Fruit fly (Drosophila melanogaster) whole organism, embryonic: Measurements from ENCODE around the gene Ufd4.

ENCODE experiments used
- B-H2 ChIP-seq: fragments of 200-800 bp; sonication (Bioruptor generic); optimal IDR thresholded peaks from 2 replicates; lab custom pipeline; 2018; ENCODE audit warnings: missing biosample characterization, mild to moderate bottlenecking, missing genetic modification characterization
- BEAF-32 ChIP-seq: fragments of 200-800 bp; sonication (Bioruptor generic); optimal IDR thresholded peaks from 3 replicates; lab custom pipeline; 2017; ENCODE audit warnings: missing biosample characterization, missing genetic modification characterization, mild to moderate bottlenecking, moderate library complexity, missing genetic modification reagents
- CG12299 ChIP-seq: fragments of 200-800 bp; sonication (Bioruptor generic); optimal IDR thresholded peaks from 2 replicates; lab custom pipeline; 2018; ENCODE audit warnings: missing biosample characterization, mild to moderate bottlenecking, missing genetic modification characterization
- CG12659 ChIP-seq: fragments of 200-800 bp; sonication (Bioruptor generic); optimal IDR thresholded peaks from 3 replicates; lab custom pipeline; 2017; ENCODE audit warnings: mild to moderate bottlenecking, missing biosample characterization, missing genetic modification reagents, missing genetic modification characterization
- CG13424 ChIP-seq: fragments of 200-800 bp; sonication (Bioruptor generic); optimal IDR thresholded peaks from 2 replicates; lab custom pipeline; 2019; ENCODE audit warnings: missing biosample characterization, mild to moderate bottlenecking, missing genetic modification characterization, moderate library complexity
- CG14710 ChIP-seq: fragments of 200-800 bp; sonication (Bioruptor generic); optimal IDR thresholded peaks from 3 replicates; lab custom pipeline; 2019; ENCODE audit warnings: missing biosample characterization, mild to moderate bottlenecking, missing genetic modification characterization, moderate library complexity
- CG15479 ChIP-seq: fragments of 200-800 bp; sonication (Bioruptor generic); optimal IDR thresholded peaks from 3 replicates; lab custom pipeline; 2019; ENCODE audit warnings: missing biosample characterization, mild to moderate bottlenecking, missing genetic modification characterization, moderate library complexity
- CG1603 ChIP-seq: fragments of 200-800 bp; sonication (Bioruptor generic); optimal IDR thresholded peaks from 2 replicates; lab custom pipeline; 2019; ENCODE audit warnings: missing biosample characterization, mild to moderate bottlenecking, missing genetic modification characterization, moderate library complexity
- CG17829 ChIP-seq: fragments of 200-800 bp; optimal IDR thresholded peaks from 2 replicates; lab custom pipeline; 2019; ENCODE audit warnings: missing biosample characterization, mild to moderate bottlenecking, missing genetic modification characterization, moderate library complexity
- CG2712 ChIP-seq: fragments of 200-800 bp; optimal IDR thresholded peaks from 3 replicates; lab custom pipeline; 2019; ENCODE audit warnings: missing biosample characterization, mild to moderate bottlenecking, missing genetic modification characterization, moderate library complexity
- CG34224 ChIP-seq: fragments of 200-800 bp; sonication (Bioruptor generic); IDR thresholded peaks from 3 replicates; pipeline ENCODE4 v1.3.6; 2022; ENCODE audit warnings: missing biosample characterization, missing genetic modification characterization; ENCODE audit not compliant: partially characterized antibody
- CG7745 ChIP-seq: fragments of 200-800 bp; sonication (Bioruptor generic); optimal IDR thresholded peaks from 2 replicates; lab custom pipeline; 2018; ENCODE audit warnings: missing biosample characterization, mild to moderate bottlenecking, missing genetic modification characterization, moderate library complexity
- CG8089 ChIP-seq: fragments of 200-800 bp; sonication (Bioruptor generic); optimal IDR thresholded peaks from 3 replicates; lab custom pipeline; 2016; ENCODE audit warnings: missing biosample characterization, missing genetic modification characterization
- CG8290 ChIP-seq, 3 experiments: fragments of 200-800 bp; sonication (Bioruptor generic); optimal IDR thresholded peaks; 2 replicates each; lab custom pipeline; 2016 to 2019; ENCODE audit warnings: missing biosample characterization in 3 of 3, missing genetic modification characterization in 3 of 3, mild to moderate bottlenecking in 2 of 3, moderate library complexity in 1 of 3
- CG8924 ChIP-seq: fragments of 200-800 bp; optimal IDR thresholded peaks from 3 replicates; lab custom pipeline; 2019; ENCODE audit warnings: missing biosample characterization, mild to moderate bottlenecking, missing genetic modification characterization, moderate library complexity
- Dbx ChIP-seq: fragments of 200-800 bp; sonication (Bioruptor generic); IDR thresholded peaks from 3 replicates; pipeline ENCODE4 v1.3.6; 2022; ENCODE audit warnings: missing biosample characterization, missing genetic modification characterization
- Dek ChIP-seq: fragments of 200-800 bp; sonication (Bioruptor generic); optimal IDR thresholded peaks from 3 replicates; lab custom pipeline; 2019; ENCODE audit warnings: missing biosample characterization, mild to moderate bottlenecking, missing genetic modification characterization, moderate library complexity
- Doc3 ChIP-seq: fragments of 200-800 bp; sonication (Bioruptor generic); IDR thresholded peaks from 3 replicates; pipeline ENCODE4 v1.3.6; 2022; ENCODE audit warnings: missing biosample characterization, missing genetic modification characterization; ENCODE audit not compliant: partially characterized antibody
- Dp ChIP-seq: fragments of 200-800 bp; sonication (Bioruptor generic); optimal IDR thresholded peaks from 2 replicates; lab custom pipeline; 2018; ENCODE audit warnings: missing biosample characterization, mild to moderate bottlenecking, missing genetic modification characterization, moderate library complexity
- Dref ChIP-seq: fragments of 200-800 bp; sonication (Bioruptor generic); IDR thresholded peaks from 2 replicates; pipeline ENCODE4 v1.3.6; 2022; ENCODE audit warnings: missing biosample characterization, missing genetic modification characterization
- HmgZ ChIP-seq: fragments of 200-800 bp; sonication (Bioruptor generic); optimal IDR thresholded peaks from 2 replicates; lab custom pipeline; 2018; ENCODE audit warnings: missing biosample characterization, mild to moderate bottlenecking, missing genetic modification characterization
- Hr3 ChIP-seq: fragments of 200-800 bp; sonication (Bioruptor generic); optimal IDR thresholded peaks from 3 replicates; lab custom pipeline; 2016; ENCODE audit warnings: missing biosample characterization, missing genetic modification characterization
- Hr39 ChIP-seq: fragments of >200 bp; optimal IDR thresholded peaks from 2 replicates; lab custom pipeline; 2017
- Hr51 ChIP-seq, 2 experiments: fragments of 200-800 bp; sonication (Bioruptor generic); optimal IDR thresholded peaks; 2 replicates in 1 of 2; 3 replicates in 1 of 2; lab custom pipeline; 2016 to 2018; ENCODE audit warnings: missing biosample characterization in 2 of 2, missing genetic modification characterization in 2 of 2, mild to moderate bottlenecking in 1 of 2, moderate library complexity in 1 of 2
- MBD-R2 ChIP-seq: fragments of 200-800 bp; sonication (Bioruptor generic); IDR thresholded peaks from 2 replicates; pipeline ENCODE4 v1.3.6; 2022; ENCODE audit warnings: missing biosample characterization, missing genetic modification characterization
- Nf-YC ChIP-seq: fragments of 200-800 bp; optimal IDR thresholded peaks from 3 replicates; lab custom pipeline; 2019; ENCODE audit warnings: missing biosample characterization, mild to moderate bottlenecking, missing genetic modification characterization, moderate library complexity
- PHDP ChIP-seq: fragments of 200-800 bp; sonication (Bioruptor generic); optimal IDR thresholded peaks from 3 replicates; lab custom pipeline; 2018; ENCODE audit warnings: missing biosample characterization, mild to moderate bottlenecking, missing genetic modification characterization, moderate library complexity
- Sox100B ChIP-seq: fragments of 200-800 bp; sonication (Bioruptor generic); optimal IDR thresholded peaks from 3 replicates; lab custom pipeline; 2018; ENCODE audit warnings: missing biosample characterization, mild to moderate bottlenecking, missing genetic modification characterization
- Xrp1 ChIP-seq: fragments of 200-800 bp; sonication (Bioruptor generic); IDR thresholded peaks from 2 replicates; pipeline ENCODE4 v1.3.6; 2022; ENCODE audit warnings: missing biosample characterization, missing genetic modification characterization
- YL-1 ChIP-seq: fragments of 200-800 bp; sonication (Bioruptor generic); optimal IDR thresholded peaks from 3 replicates; lab custom pipeline; 2017; ENCODE audit warnings: missing biosample characterization, mild to moderate bottlenecking, missing genetic modification characterization
- amos ChIP-seq: fragments of 200-800 bp; sonication (Bioruptor generic); IDR thresholded peaks from 2 replicates; pipeline ENCODE4 v1.3.6; 2022; ENCODE audit warnings: missing biosample characterization, missing genetic modification characterization; ENCODE audit not compliant: partially characterized antibody
- bsh ChIP-seq, 2 experiments: fragments of 200-800 bp; sonication (Bioruptor generic); optimal IDR thresholded peaks; 2 replicates each; lab custom pipeline; 2017 to 2018; ENCODE audit warnings: mild to moderate bottlenecking in 2 of 2, missing biosample characterization in 2 of 2, missing genetic modification characterization in 2 of 2, moderate library complexity in 1 of 2
- gem ChIP-seq: fragments of 200-800 bp; sonication (Bioruptor generic); optimal IDR thresholded peaks from 2 replicates; lab custom pipeline; 2019; ENCODE audit warnings: missing biosample characterization, mild to moderate bottlenecking, missing genetic modification characterization, moderate library complexity
- grau ChIP-seq: fragments of 200-800 bp; optimal IDR thresholded peaks from 3 replicates; lab custom pipeline; 2019; ENCODE audit warnings: missing biosample characterization, mild to moderate bottlenecking, missing genetic modification characterization, moderate library complexity
- her ChIP-seq: fragments of 200-800 bp; sonication (Bioruptor generic); optimal IDR thresholded peaks from 2 replicates; lab custom pipeline; 2016; ENCODE audit warnings: missing biosample characterization, missing genetic modification characterization
- inv ChIP-seq: fragments of 200-800 bp; sonication (Bioruptor generic); IDR thresholded peaks from 2 replicates; pipeline ENCODE4 v1.3.6; 2022; ENCODE audit warnings: missing biosample characterization, missing genetic modification characterization; ENCODE audit not compliant: partially characterized antibody
- kah ChIP-seq: fragments of 200-800 bp; sonication (Bioruptor generic); optimal IDR thresholded peaks from 2 replicates; lab custom pipeline; 2018; ENCODE audit warnings: missing biosample characterization, mild to moderate bottlenecking, missing genetic modification characterization
- knrl ChIP-seq: fragments of 200-800 bp; sonication (Bioruptor generic); IDR thresholded peaks from 3 replicates; pipeline ENCODE4 v1.3.6; 2022; ENCODE audit warnings: missing biosample characterization, missing genetic modification characterization; ENCODE audit not compliant: partially characterized antibody
- lilli ChIP-seq: fragments of 200-800 bp; sonication (Bioruptor generic); optimal IDR thresholded peaks from 3 replicates; lab custom pipeline; 2016; ENCODE audit warnings: missing biosample characterization, missing genetic modification characterization
- pan ChIP-seq, 4 experiments: fragments of >200 bp in 3 of 4; fragments of 200-800 bp in 1 of 4; sonication (Bioruptor generic) in 1 of 4; optimal IDR thresholded peaks in 3 of 4; IDR thresholded peaks in 1 of 4; 2 replicates each; pipeline versions ENCODE4 v1.3.6 to Lab custom; 2017 to 2022; ENCODE audit warnings: missing biosample characterization in 2 of 4, missing genetic modification characterization in 2 of 4, mixed read lengths in 1 of 4
- phol ChIP-seq: fragments of 200-800 bp; sonication (Bioruptor generic); optimal IDR thresholded peaks from 3 replicates; lab custom pipeline; 2018; ENCODE audit warnings: missing biosample characterization, mild to moderate bottlenecking, missing genetic modification characterization, moderate library complexity
- rib ChIP-seq: fragments of 200-800 bp; sonication (Bioruptor generic); IDR thresholded peaks from 2 replicates; pipeline ENCODE4 v1.3.6; 2022; ENCODE audit warnings: missing biosample characterization, missing genetic modification characterization
- sd ChIP-seq: fragments of 200-800 bp; sonication (Bioruptor generic); optimal IDR thresholded peaks from 3 replicates; lab custom pipeline; 2018; ENCODE audit warnings: missing biosample characterization, mild to moderate bottlenecking, missing genetic modification characterization, moderate library complexity
- shn ChIP-seq: fragments of 200-800 bp; sonication (Bioruptor generic); optimal IDR thresholded peaks from 3 replicates; lab custom pipeline; 2016; ENCODE audit warnings: missing biosample characterization, missing genetic modification characterization
- sug ChIP-seq: fragments of 200-800 bp; optimal IDR thresholded peaks from 2 replicates; lab custom pipeline; 2019; ENCODE audit warnings: missing biosample characterization, mild to moderate bottlenecking, missing genetic modification characterization, moderate library complexity
- trem ChIP-seq: fragments of 200-800 bp; optimal IDR thresholded peaks from 3 replicates; lab custom pipeline; 2019; ENCODE audit warnings: missing biosample characterization, mild to moderate bottlenecking, missing genetic modification characterization, moderate library complexity
- unc-4 ChIP-seq: fragments of 200-800 bp; sonication (Bioruptor generic); IDR thresholded peaks from 2 replicates; pipeline ENCODE4 v1.3.6; 2022; ENCODE audit warnings: missing biosample characterization, missing genetic modification characterization; ENCODE audit not compliant: partially characterized antibody

The Ufd4 gene

dm6 chr2L:10341405-10341804 lies 49.2 kb upstream of the Ufd4 start, which contains the start of gene CG31715 (continued):
- TF ChIP-seq shn (GFP tag; lab: Kevin White, UChicago), result no peak
- TF ChIP-seq Hr3 (GFP tag; lab: Kevin White, UChicago), result peak; percentile 37
- TF ChIP-seq Doc3 (GFP tag; lab: Robert Waterston, UW), result peak; percentile 38; the same call in 2 of the 3 replicates
- TF ChIP-seq CG34224 (GFP tag; lab: Robert Waterston, UW), result peak; percentile 72
- TF ChIP-seq knrl, result 0 out of 3 replicates have a peak, but pooled peaks have one; percentile 28
- peak; percentile 21 for TF ChIP-seq YL-1 (GFP tag; lab: Kevin White, UChicago)
- TF ChIP-seq B-H2 (GFP tag; lab: Kevin White, UChicago), result peak; percentile 19
- peak; percentile 23 for TF ChIP-seq CG14710 (tag; lab: Kevin White, UChicago)
- peak; percentile 13 for TF ChIP-seq phol (tag; lab: Kevin White, UChicago)
- TF ChIP-seq grau (tag; lab: Kevin White, UChicago), result peak; percentile 38
- peak; percentile 98 for TF ChIP-seq CG7745
- peak; percentile 15 for TF ChIP-seq sug (tag; lab: Kevin White, UChicago)
- peak; percentile 64 for TF ChIP-seq gem (tag; lab: Kevin White, UChicago)
- peak; percentile 16 for TF ChIP-seq CG17829 (tag; lab: Kevin White, UChicago)
- TF ChIP-seq kah (GFP tag; lab: Kevin White, UChicago), result peak; percentile 59
- TF ChIP-seq sd (tag; lab: Kevin White, UChicago), result peak; percentile 87
- peak; percentile 35 for TF ChIP-seq CG1603 (tag; lab: Kevin White, UChicago)
- peak; percentile 49; the same call in 1 of the 2 replicates for TF ChIP-seq rib (GFP tag; lab: Robert Waterston, UW)
- peak; percentile 60; the same call in 1 of the 2 replicates for TF ChIP-seq amos (GFP tag; lab: Robert Waterston, UW)
- TF ChIP-seq CG2712 (tag; lab: Kevin White, UChicago), result peak; percentile 25
- peak; percentile 39 for TF ChIP-seq CG8924 (tag; lab: Kevin White, UChicago)
- peak; percentile 29; the same call in 1 of the 2 replicates for TF ChIP-seq inv (GFP tag; lab: Robert Waterston, UW)
- peak; percentile 18 for TF ChIP-seq Sox100B (GFP tag; lab: Kevin White, UChicago)
- peak in 1 of 2 experiments; percentile 7 for TF ChIP-seq bsh (GFP tag; optimal IDR thresholded peaks at IDR 0.05; lab: Kevin White, UChicago)
- TF ChIP-seq CG8290 (GFP tag; optimal IDR thresholded peaks at IDR 0.05; lab: Kevin White, UChicago), result peak; percentile 19
- TF ChIP-seq CG8290 (tag; optimal IDR thresholded peaks at IDR 0.05; lab: Kevin White, UChicago), result peak in 1 of 2 experiments; percentile 40
- TF ChIP-seq MBD-R2 (GFP tag; lab: Robert Waterston, UW), result peak; percentile 66
- TF ChIP-seq her (GFP tag; lab: Kevin White, UChicago), result no peak
- TF ChIP-seq CG12299 (tag; lab: Kevin White, UChicago), result no peak
- no peak for TF ChIP-seq trem
- TF ChIP-seq Nf-YC (tag; lab: Kevin White, UChicago), result peak; percentile 14
- peak; percentile 12 for TF ChIP-seq Dp
- TF ChIP-seq unc-4 (GFP tag; lab: Robert Waterston, UW), result peak; percentile 45; the same call in 1 of the 2 replicates
- TF ChIP-seq Dbx (GFP tag; lab: Robert Waterston, UW), result peak; percentile 62; the same call in 1 of the 3 replicates
- TF ChIP-seq CG12659 (GFP tag; lab: Kevin White, UChicago), result peak; percentile 23
- no peak for TF ChIP-seq CG15479 (GFP tag; lab: Kevin White, UChicago)
- peak; percentile 24 for TF ChIP-seq lilli (GFP tag; lab: Kevin White, UChicago)
- TF ChIP-seq pan (optimal IDR thresholded peaks at IDR 0.05; lab: Kevin White, UChicago), result no peak
- no peak for TF ChIP-seq pan (GFP tag; optimal IDR thresholded peaks at IDR 0.05 in 1 of 2, IDR thresholded peaks at IDR 0.05 in 1 of 2)
- TF ChIP-seq Hr51 (GFP tag; optimal IDR thresholded peaks at IDR 0.05; lab: Kevin White, UChicago), result peak in 1 of 2 experiments; percentile 18
- peak; percentile 57 for TF ChIP-seq Dref (GFP tag; lab: Robert Waterston, UW)
- TF ChIP-seq PHDP (tag; lab: Kevin White, UChicago), result peak; percentile 39
- no peak for TF ChIP-seq HmgZ (tag; lab: Kevin White, UChicago)
- TF ChIP-seq Hr39 (lab: Kevin White, UChicago), result no peak
- peak; percentile 30 for TF ChIP-seq CG13424
- TF ChIP-seq CG8089 (GFP tag; lab: Kevin White, UChicago), result no peak
- TF ChIP-seq Dek, result peak; percentile 26
- TF ChIP-seq BEAF-32, result peak; percentile 67
- TF ChIP-seq Xrp1, result 0 out of 2 replicates have a peak, but pooled peaks have one; percentile 22
